Worm (Caenorhabditis elegans) whole organism, late embryonic: ENCODE results near the gene K02A6.3.

Source experiments
- ama-1 ChIP-seq: fragments of 150-350 bp; optimal IDR thresholded peaks from 2 replicates; lab custom pipeline; 2014
- ceh-6 ChIP-seq: fragments of 200-800 bp; sonication (Bioruptor generic); optimal IDR thresholded peaks from 2 replicates; lab custom pipeline; 2018; ENCODE audit warnings: mild to moderate bottlenecking, missing genetic modification characterization, missing compliant biosample characterization
- ceh-9 ChIP-seq: sonication (generic microtip); optimal IDR thresholded peaks from 2 replicates; lab custom pipeline; 2016; ENCODE audit warnings: mild to moderate bottlenecking, missing genetic modification characterization, inconsistent platforms, missing compliant biosample characterization
- dve-1 ChIP-seq: sonication (generic microtip); optimal IDR thresholded peaks from 2 replicates; lab custom pipeline; 2017; ENCODE audit warnings: antibody characterized with exemption, mild to moderate bottlenecking, missing genetic modification characterization, missing compliant biosample characterization
- odd-2 ChIP-seq: sonication (generic microtip); optimal IDR thresholded peaks from 2 replicates; lab custom pipeline; 2017; ENCODE audit warnings: antibody characterized with exemption, mild to moderate bottlenecking, missing genetic modification characterization, missing compliant biosample characterization
- pha-4 ChIP-seq: fragments of 150-350 bp; optimal IDR thresholded peaks from 2 replicates; lab custom pipeline; 2018; ENCODE audit warnings: missing biosample characterization, missing genetic modification reagents, missing genetic modification characterization
- unc-86 ChIP-seq: sonication (generic microtip); optimal IDR thresholded peaks from 2 replicates; lab custom pipeline; 2016; ENCODE audit warnings: missing genetic modification characterization, missing compliant biosample characterization

DNA sequence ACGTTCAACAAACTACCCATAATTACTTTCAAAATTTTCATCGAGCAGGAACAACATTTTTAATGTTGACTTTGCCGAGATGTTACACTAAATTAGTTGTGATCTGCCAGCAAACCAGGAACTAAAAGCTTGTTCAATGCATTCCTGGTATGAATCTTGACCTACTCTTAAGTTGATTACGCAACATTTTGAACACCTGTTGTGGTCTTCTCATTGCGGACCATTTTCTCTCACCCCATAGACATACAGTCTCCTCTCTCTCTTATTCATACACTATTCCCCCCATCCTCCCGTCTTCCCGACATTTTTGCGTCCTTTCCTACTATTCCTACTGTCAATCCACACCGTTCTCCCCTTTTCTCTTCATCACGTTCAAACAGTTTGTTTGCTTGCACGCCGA, 41.8 kb upstream of the K02A6.3 start:
- no peak for TF ChIP-seq ama-1 (lab: Kevin White, UChicago)
- TF ChIP-seq pha-4 (tag; lab: Kevin White, UChicago): no peak
- no peak for TF ChIP-seq ceh-6 (GFP tag; lab: Kevin White, UChicago)
- TF ChIP-seq dve-1 (tag; lab: Kevin White, UChicago): no peak
- no peak for TF ChIP-seq ceh-9
- TF ChIP-seq odd-2 (tag; lab: Kevin White, UChicago): no peak
- no peak for TF ChIP-seq unc-86 (tag; lab: Kevin White, UChicago)
